Worm (Caenorhabditis elegans): ENCODE measurements around the gene oxy-4.

DNA sequence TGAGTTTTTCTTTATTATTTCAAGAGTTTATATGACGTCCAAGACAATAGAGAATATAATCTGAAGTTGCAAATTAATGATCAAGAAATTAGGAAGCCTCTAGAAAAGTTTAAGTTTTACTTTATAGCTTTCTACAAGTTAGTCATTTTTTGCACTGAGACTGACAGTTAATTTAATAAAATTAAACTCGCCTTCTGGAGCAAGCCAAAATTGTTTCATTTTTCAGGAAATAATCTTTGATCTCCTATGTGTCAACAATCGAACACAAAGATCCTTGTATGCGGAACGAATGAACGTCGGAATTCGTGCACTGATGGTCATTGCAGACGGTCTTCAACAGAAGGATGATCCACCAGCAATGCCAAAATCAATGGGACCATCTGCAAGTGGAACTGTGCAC, 46.2 kb downstream of the oxy-4 start:
- TF ChIP-seq zag-1 (tag; optimal IDR thresholded peaks at IDR 0.05) = no peak
- TF ChIP-seq jun-1 (tag; optimal IDR thresholded peaks at IDR 0.05) = no peak
- TF ChIP-seq egl-13 (tag; optimal IDR thresholded peaks at IDR 0.05) = no peak
- TF ChIP-seq nhr-11 (tag; optimal IDR thresholded peaks at IDR 0.05) = no peak
- TF ChIP-seq lin-15B (tag; optimal IDR thresholded peaks at IDR 0.05) = no peak
- TF ChIP-seq swsn-7 (tag; optimal IDR thresholded peaks at IDR 0.05) = no peak
- no peak for TF ChIP-seq nhr-19 (GFP tag; conservative IDR thresholded peaks at IDR 0.05)
- no peak for TF ChIP-seq snpc-4 (tag; optimal IDR thresholded peaks at IDR 0.05)
- no peak for TF ChIP-seq nhr-28 (tag; optimal IDR thresholded peaks at IDR 0.05)
- no peak for TF ChIP-seq blmp-1 (tag; optimal IDR thresholded peaks at IDR 0.05)
- TF ChIP-seq rnt-1 (tag; optimal IDR thresholded peaks at IDR 0.05) = no peak
- no peak for TF ChIP-seq unc-62 (GFP tag; optimal IDR thresholded peaks at IDR 0.05)
